Worm (Caenorhabditis elegans) whole organism, L4/young adult: ENCODE measurements around the gene R02D5.10.

Experiments used
- W03F9.2 ChIP-seq: fragments of 150-350 bp; optimal IDR thresholded peaks from 2 replicates; lab custom pipeline; 2014; ENCODE audit warnings: missing biosample characterization, missing genetic modification characterization
- dao-5 ChIP-seq: sonication (generic microtip); optimal IDR thresholded peaks from 2 replicates; lab custom pipeline; 2016; ENCODE audit warnings: missing genotype, missing genetic modification characterization, moderate library complexity, missing compliant biosample characterization
- him-1 ChIP-seq: sonication (generic microtip); optimal IDR thresholded peaks from 2 replicates; lab custom pipeline; 2016; ENCODE audit warnings: missing genotype, missing genetic modification reagents, missing genetic modification characterization, missing compliant biosample characterization

R02D5.10 gene

DNA sequence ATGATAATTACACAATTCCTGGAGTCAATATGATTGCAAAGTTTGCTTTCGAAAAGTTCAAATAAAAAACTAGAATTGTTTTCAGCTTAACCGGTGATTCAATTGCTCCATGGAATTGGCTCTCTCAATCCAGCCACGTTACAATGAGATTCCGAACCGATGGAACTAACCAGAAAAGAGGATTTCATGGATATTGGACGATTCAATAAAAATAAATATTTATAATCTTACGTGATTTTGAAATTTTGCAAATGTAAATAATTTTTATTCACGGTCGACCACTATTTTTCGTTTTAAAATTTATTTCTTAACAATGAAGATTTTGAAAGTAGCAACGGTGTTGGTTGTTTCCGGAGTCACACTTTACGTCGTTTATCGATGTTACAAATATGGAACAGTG lies at the start of gene R02D5.10:
R02D5.10 (plus strand) TSS at position 301 of the 400 bp plus-strand sequence.
- TF ChIP-seq W03F9.2 (no peak), dao-5 (tag; lab: Kevin White, UChicago) (no peak), him-1 (tag; lab: Kevin White, UChicago) (no peak)

DNA sequence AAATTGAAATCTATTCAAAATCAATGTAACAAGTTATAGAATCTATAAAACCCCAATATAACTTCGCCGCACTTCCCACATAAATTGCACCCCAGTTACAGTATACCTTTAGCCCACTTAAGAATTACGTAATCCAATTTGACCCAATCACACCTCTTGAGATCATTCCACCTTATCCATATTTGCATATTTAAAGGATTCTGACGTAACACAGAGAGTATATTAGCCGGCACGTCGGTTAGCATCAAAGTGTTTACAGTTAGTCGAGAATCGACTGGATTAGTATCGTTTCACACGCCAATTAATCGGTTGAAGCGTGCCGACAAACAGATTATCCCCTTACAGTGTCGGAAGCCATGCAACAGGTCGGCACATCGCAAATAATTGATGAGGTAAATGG lies 48.5 kb upstream of the R02D5.10 start:
- TF ChIP-seq dao-5 (tag; lab: Kevin White, UChicago) (no peak), him-1 (tag; lab: Kevin White, UChicago) (no peak), W03F9.2 (no peak)

DNA sequence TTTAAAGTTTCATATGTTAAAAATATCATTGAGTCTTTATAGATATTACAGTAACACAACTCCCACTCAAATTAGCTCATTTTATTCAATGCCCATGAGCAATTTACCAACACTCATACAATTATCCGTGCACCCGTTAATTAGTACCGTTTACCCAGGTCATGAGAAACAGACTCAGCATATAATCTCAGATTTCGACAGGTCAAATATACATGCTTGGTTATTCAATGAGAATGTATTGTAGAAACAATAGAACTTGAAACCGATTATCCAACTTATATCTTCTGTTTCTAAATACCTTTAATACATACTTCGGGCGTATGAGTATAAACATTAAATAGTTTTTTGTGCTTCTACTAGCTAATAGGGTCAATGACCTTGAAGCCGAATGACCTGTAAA lies 45.9 kb upstream of the R02D5.10 start:
- TF ChIP-seq him-1 (tag; lab: Kevin White, UChicago) (no peak), W03F9.2 (no peak), dao-5 (tag; lab: Kevin White, UChicago) (no peak)

DNA sequence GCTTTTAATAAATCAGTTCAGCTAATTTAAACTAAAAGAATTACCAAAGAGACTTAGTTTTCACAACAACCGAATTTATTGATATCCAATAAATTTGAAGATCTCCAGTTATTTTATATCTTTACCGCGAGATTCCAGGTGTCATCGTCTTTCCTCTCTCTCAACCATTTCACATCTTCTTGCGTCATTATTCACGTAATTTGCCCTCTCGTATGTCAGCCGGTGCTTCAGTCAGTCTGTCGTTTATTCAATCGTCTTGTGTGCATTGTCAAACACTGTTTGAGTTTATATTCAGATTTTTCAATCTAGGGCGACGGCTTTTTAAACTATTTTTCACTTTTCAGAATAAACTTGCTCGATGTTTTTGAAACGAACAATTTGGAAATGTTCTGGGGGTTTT lies 44.7 kb upstream of the R02D5.10 start:
- no peak for TF ChIP-seq W03F9.2
- no peak for TF ChIP-seq dao-5 (tag; lab: Kevin White, UChicago)
- TF ChIP-seq him-1 (tag; lab: Kevin White, UChicago), result no peak

ce11 chrV:14438099-14438739 lies 43.9 kb upstream of the R02D5.10 start:
- TF ChIP-seq him-1 (tag; lab: Kevin White, UChicago), result no peak
- TF ChIP-seq dao-5 (tag; lab: Kevin White, UChicago), result no peak
- no peak for TF ChIP-seq W03F9.2

- TF ChIP-seq dao-5 (tag; lab: Kevin White, UChicago), result no peak
- no peak for TF ChIP-seq him-1 (tag; lab: Kevin White, UChicago)
- no peak for TF ChIP-seq W03F9.2
Measured at ce11 chrV:14439236-14439635, 42.9 kb upstream of the R02D5.10 start.

- TF ChIP-seq him-1 (tag; lab: Kevin White, UChicago) (no peak), W03F9.2 (no peak), dao-5 (tag; lab: Kevin White, UChicago) (no peak)
Measured at ce11 chrV:14440841-14441240, 41.2 kb upstream of the R02D5.10 start, which contains the start of gene F23B12.4. F23B12.4 (plus strand) TSS chrV:14441141.

- TF ChIP-seq W03F9.2, result no peak
- no peak for TF ChIP-seq him-1 (tag; lab: Kevin White, UChicago)
- no peak for TF ChIP-seq dao-5 (tag; lab: Kevin White, UChicago)
Measured at ce11 chrV:14446453-14446852, 35.6 kb upstream of the R02D5.10 start.

DNA sequence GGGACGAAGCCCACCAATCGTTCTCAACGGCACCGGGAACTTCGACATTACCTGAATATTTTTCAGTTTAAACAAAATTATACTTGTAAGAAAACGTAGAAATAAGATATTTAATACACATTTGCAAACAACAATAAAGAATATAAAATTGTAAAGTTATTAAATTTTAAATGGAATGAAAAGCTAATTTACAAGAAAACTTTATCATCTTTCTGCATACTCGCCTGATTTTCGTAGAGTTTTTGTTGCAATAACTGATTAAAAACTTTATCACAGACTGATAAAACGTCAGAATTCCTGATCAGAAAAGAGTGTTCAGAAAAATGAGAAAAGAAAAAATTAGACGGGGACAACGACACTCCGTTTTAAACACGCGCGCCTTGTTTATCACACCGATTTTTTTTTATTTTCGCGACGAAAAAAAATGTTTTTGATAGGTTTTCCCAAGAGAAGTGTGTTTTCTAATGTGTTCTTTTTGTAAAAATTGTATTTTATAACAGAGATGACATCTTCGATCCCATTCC lies 34.8 kb upstream of the R02D5.10 start, which contains the start of the genes dlat-1 and fntb-1:
dlat-1 (minus strand) TSS at position 51 of the 524 bp plus-strand sequence.
fntb-1 (plus strand) TSS at position 412 of the 524 bp plus-strand sequence.
- TF ChIP-seq him-1 (tag; lab: Kevin White, UChicago) (no peak), W03F9.2 (no peak), dao-5 (tag; lab: Kevin White, UChicago) (no peak)

ce11 chrV:14448669-14449068 lies 33.4 kb upstream of the R02D5.10 start:
- TF ChIP-seq him-1 (tag; lab: Kevin White, UChicago), result no peak
- TF ChIP-seq W03F9.2, result no peak
- TF ChIP-seq dao-5 (tag; lab: Kevin White, UChicago), result no peak

ce11 chrV:14449397-14449796 lies 32.7 kb upstream of the R02D5.10 start, which contains the start of gene F23B12.7:
F23B12.7 (plus strand) TSS chrV:14449697.
- TF ChIP-seq him-1 (tag; lab: Kevin White, UChicago) (no peak), dao-5 (tag; lab: Kevin White, UChicago) (no peak), W03F9.2 (no peak)

- TF ChIP-seq him-1 (tag; lab: Kevin White, UChicago) (no peak), W03F9.2 (no peak), dao-5 (tag; lab: Kevin White, UChicago) (no peak)
Measured at ce11 chrV:14456626-14457025, 25.5 kb upstream of the R02D5.10 start, which contains the start of gene bmk-1. bmk-1 (minus strand) TSS chrV:14456984.

- no peak for TF ChIP-seq dao-5 (tag; lab: Kevin White, UChicago)
- TF ChIP-seq W03F9.2, result peak; percentile 48
- no peak for TF ChIP-seq him-1 (tag; lab: Kevin White, UChicago)
Measured at ce11 chrV:14457070-14457469, 25.0 kb upstream of the R02D5.10 start, which contains the start of gene coh-3. coh-3 (plus strand) TSS chrV:14457422.

DNA sequence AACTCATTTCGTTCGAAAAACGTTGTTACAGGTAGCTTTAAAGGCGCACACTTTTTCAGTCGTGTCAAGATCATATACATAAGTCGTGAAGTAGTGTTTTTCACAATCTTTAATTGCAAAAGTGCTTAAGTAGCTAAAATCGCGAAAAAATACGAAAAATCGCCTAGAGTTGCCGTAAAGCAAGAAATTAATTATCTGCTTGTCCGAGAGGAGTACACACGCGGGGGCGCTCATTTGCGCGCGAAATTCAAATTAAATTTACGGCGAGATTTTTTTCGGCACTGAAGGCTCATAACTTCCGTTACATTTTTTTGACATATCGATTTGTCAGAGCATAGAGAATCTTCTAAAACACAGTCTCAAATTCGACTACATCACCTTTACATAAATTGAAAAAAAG lies 22.0 kb upstream of the R02D5.10 start:
- TF ChIP-seq dao-5 (tag; lab: Kevin White, UChicago) (no peak), W03F9.2 (no peak), him-1 (tag; lab: Kevin White, UChicago) (no peak)
